Fruit fly (Drosophila melanogaster) whole organism, embryonic: Measurements from ENCODE around the gene Prp5.

Experiments
- Ada2b ChIP-seq: fragments of 200-800 bp; sonication (Bioruptor generic); IDR thresholded peaks from 2 replicates; pipeline ENCODE4 v1.3.6; 2022; ENCODE audit warnings: missing biosample characterization, missing genetic modification characterization
- Adf1 ChIP-seq: fragments of 200-800 bp; sonication (Bioruptor generic); IDR thresholded peaks from 2 replicates; pipeline ENCODE4 v1.3.6; 2022; ENCODE audit warnings: missing biosample characterization, missing genetic modification characterization
- CG11560 ChIP-seq: fragments of 200-800 bp; sonication (Bioruptor generic); IDR thresholded peaks from 3 replicates; pipeline ENCODE4 v1.3.6; 2022; ENCODE audit warnings: missing biosample characterization, missing genetic modification characterization
- CG12219 ChIP-seq: fragments of 200-800 bp; sonication (Bioruptor generic); optimal IDR thresholded peaks from 3 replicates; lab custom pipeline; 2018; ENCODE audit warnings: missing biosample characterization, mild to moderate bottlenecking, missing genetic modification characterization
- CG12659 ChIP-seq: fragments of 200-800 bp; sonication (Bioruptor generic); optimal IDR thresholded peaks from 3 replicates; lab custom pipeline; 2017; ENCODE audit warnings: mild to moderate bottlenecking, missing biosample characterization, missing genetic modification reagents, missing genetic modification characterization
- CG12769 ChIP-seq: fragments of 200-800 bp; sonication (Bioruptor generic); optimal IDR thresholded peaks from 2 replicates; lab custom pipeline; 2019; ENCODE audit warnings: missing biosample characterization, mild to moderate bottlenecking, missing genetic modification characterization, moderate library complexity
- CG13296 ChIP-seq: fragments of 200-800 bp; sonication (Bioruptor generic); optimal IDR thresholded peaks from 3 replicates; lab custom pipeline; 2018; ENCODE audit warnings: missing biosample characterization, mild to moderate bottlenecking, missing genetic modification characterization
- CG13624 ChIP-seq: fragments of 200-800 bp; sonication (Bioruptor generic); optimal IDR thresholded peaks from 2 replicates; lab custom pipeline; 2016; ENCODE audit warnings: missing biosample characterization, missing genetic modification characterization
- CG13894 ChIP-seq: fragments of 200-800 bp; sonication (Bioruptor generic); optimal IDR thresholded peaks from 3 replicates; lab custom pipeline; 2018; ENCODE audit warnings: missing biosample characterization, mild to moderate bottlenecking, missing genetic modification characterization, moderate library complexity
- CG14014 ChIP-seq: fragments of 200-800 bp; sonication (Bioruptor generic); IDR thresholded peaks from 2 replicates; pipeline ENCODE4 v1.3.6; 2022; ENCODE audit warnings: missing biosample characterization, missing genetic modification characterization
- CG14441 ChIP-seq: fragments of 200-800 bp; sonication (Bioruptor generic); IDR thresholded peaks from 2 replicates; pipeline ENCODE4 v1.3.6; 2022; ENCODE audit warnings: missing biosample characterization, missing genetic modification characterization
- CG15514 ChIP-seq: fragments of 200-800 bp; sonication (Bioruptor generic); optimal IDR thresholded peaks from 3 replicates; lab custom pipeline; 2017; ENCODE audit warnings: missing biosample characterization, missing genetic modification characterization, mild to moderate bottlenecking, moderate library complexity, missing genetic modification reagents
- CG17186 ChIP-seq: fragments of 200-800 bp; sonication (Bioruptor generic); optimal IDR thresholded peaks from 3 replicates; lab custom pipeline; 2017; ENCODE audit warnings: missing biosample characterization, missing genetic modification reagents, missing genetic modification characterization
- CG17612 ChIP-seq: fragments of 200-800 bp; sonication (Bioruptor generic); IDR thresholded peaks from 2 replicates; pipeline ENCODE4 v1.3.6; 2022; ENCODE audit warnings: missing biosample characterization, missing genetic modification characterization
- CG31441 ChIP-seq: fragments of 200-800 bp; sonication (Bioruptor generic); IDR thresholded peaks from 2 replicates; pipeline ENCODE4 v1.3.6; 2022; ENCODE audit warnings: missing biosample characterization, missing genetic modification characterization
- CG33557 ChIP-seq: fragments of 200-800 bp; sonication (Bioruptor generic); optimal IDR thresholded peaks from 2 replicates; lab custom pipeline; 2019; ENCODE audit warnings: missing biosample characterization, mild to moderate bottlenecking, missing genetic modification characterization, moderate library complexity
- CG34376 ChIP-seq: fragments of 200-800 bp; sonication (Bioruptor generic); optimal IDR thresholded peaks from 2 replicates; lab custom pipeline; 2018; ENCODE audit warnings: missing biosample characterization, mild to moderate bottlenecking, missing genetic modification characterization
- CG3838 ChIP-seq: fragments of 200-800 bp; sonication (Bioruptor generic); optimal IDR thresholded peaks from 3 replicates; lab custom pipeline; 2016; ENCODE audit warnings: missing biosample characterization, missing genetic modification characterization
- CG4360 ChIP-seq: fragments of 200-800 bp; sonication (Bioruptor generic); IDR thresholded peaks from 2 replicates; pipeline ENCODE4 v1.3.6; 2022; ENCODE audit warnings: missing biosample characterization, missing genetic modification characterization
- CG43689 ChIP-seq: fragments of 200-800 bp; sonication (Bioruptor generic); IDR thresholded peaks from 2 replicates; pipeline ENCODE4 v1.3.6; 2022; ENCODE audit warnings: missing biosample characterization, missing genetic modification characterization
- CG5180 ChIP-seq: fragments of 200-800 bp; sonication (Bioruptor generic); optimal IDR thresholded peaks from 3 replicates; lab custom pipeline; 2017; ENCODE audit warnings: missing biosample characterization, missing genetic modification characterization, mild to moderate bottlenecking, moderate library complexity, missing genetic modification reagents
- CG6175 ChIP-seq: fragments of 200-800 bp; sonication (Bioruptor generic); IDR thresholded peaks from 3 replicates; pipeline ENCODE4 v1.3.6; 2022; ENCODE audit warnings: missing biosample characterization, missing genetic modification characterization
- CHES-1-like ChIP-seq: fragments of 200-800 bp; sonication (Bioruptor generic); optimal IDR thresholded peaks from 2 replicates; lab custom pipeline; 2016; ENCODE audit warnings: missing biosample characterization, missing genetic modification characterization
- D19A ChIP-seq: fragments of 200-800 bp; optimal IDR thresholded peaks from 3 replicates; lab custom pipeline; 2019; ENCODE audit warnings: missing biosample characterization, mild to moderate bottlenecking, missing genetic modification characterization, moderate library complexity
- ERR ChIP-seq: fragments of 200-800 bp; sonication (Bioruptor generic); optimal IDR thresholded peaks from 2 replicates; lab custom pipeline; 2016; ENCODE audit warnings: missing biosample characterization, missing genetic modification characterization
- Hey ChIP-seq: fragments of 200-800 bp; sonication (Bioruptor generic); optimal IDR thresholded peaks from 3 replicates; lab custom pipeline; 2018; ENCODE audit warnings: missing biosample characterization, mild to moderate bottlenecking, missing genetic modification characterization
- Hmx ChIP-seq: fragments of 200-800 bp; sonication (Bioruptor generic); optimal IDR thresholded peaks from 2 replicates; lab custom pipeline; 2016; ENCODE audit warnings: missing biosample characterization, missing genetic modification characterization
- Med ChIP-seq: fragments of 200-800 bp; sonication (Bioruptor generic); peaks from one replicate; lab custom pipeline; 2016; ENCODE audit warnings: missing biosample characterization, missing genetic modification characterization, mild to moderate bottlenecking, inconsistent platforms, moderate library complexity
- Trl ChIP-seq, 3 experiments: fragments of >200 bp in 2 of 3; fragments of 200-800 bp in 1 of 3; sonication (Bioruptor generic) in 1 of 3; optimal IDR thresholded peaks; 2 replicates in 1 of 3; 3 replicates in 2 of 3; lab custom pipeline; 2016 to 2017; ENCODE audit warnings: missing biosample characterization in 1 of 3, missing genetic modification characterization in 1 of 3
- YL-1 ChIP-seq: fragments of 200-800 bp; sonication (Bioruptor generic); optimal IDR thresholded peaks from 3 replicates; lab custom pipeline; 2017; ENCODE audit warnings: missing biosample characterization, mild to moderate bottlenecking, missing genetic modification characterization
- abd-A ChIP-seq: fragments of 200-800 bp; sonication (Bioruptor generic); optimal IDR thresholded peaks from 3 replicates; lab custom pipeline; 2019; ENCODE audit warnings: missing biosample characterization, mild to moderate bottlenecking, missing genetic modification characterization, moderate library complexity
- dysf ChIP-seq: fragments of 200-800 bp; sonication (Bioruptor generic); IDR thresholded peaks from 3 replicates; pipeline ENCODE4 v1.3.6; 2022; ENCODE audit warnings: missing biosample characterization, missing genetic modification characterization
- exex ChIP-seq: fragments of 200-800 bp; sonication (Bioruptor generic); optimal IDR thresholded peaks from 4 replicates; lab custom pipeline; 2018; ENCODE audit warnings: missing biosample characterization, mild to moderate bottlenecking, missing genetic modification characterization, moderate library complexity
- gce ChIP-seq: fragments of 200-800 bp; sonication (Bioruptor generic); IDR thresholded peaks from 3 replicates; pipeline ENCODE4 v1.3.6; 2022; ENCODE audit warnings: missing biosample characterization, missing genetic modification characterization
- gem ChIP-seq: fragments of 200-800 bp; sonication (Bioruptor generic); optimal IDR thresholded peaks from 2 replicates; lab custom pipeline; 2019; ENCODE audit warnings: missing biosample characterization, mild to moderate bottlenecking, missing genetic modification characterization, moderate library complexity
- gfzf ChIP-seq: fragments of 200-800 bp; sonication (Bioruptor generic); optimal IDR thresholded peaks from 2 replicates; lab custom pipeline; 2016; ENCODE audit warnings: missing biosample characterization, mild to moderate bottlenecking, missing genetic modification characterization, moderate library complexity
- grn ChIP-seq: fragments of 200-800 bp; sonication (Bioruptor generic); optimal IDR thresholded peaks from 3 replicates; lab custom pipeline; 2017; ENCODE audit warnings: missing biosample characterization, missing genetic modification characterization
- gro ChIP-seq: fragments of 200-800 bp; sonication (Bioruptor generic); optimal IDR thresholded peaks from 2 replicates; lab custom pipeline; 2016; ENCODE audit warnings: missing biosample characterization, missing genetic modification characterization
- her ChIP-seq: fragments of 200-800 bp; sonication (Bioruptor generic); optimal IDR thresholded peaks from 2 replicates; lab custom pipeline; 2016; ENCODE audit warnings: missing biosample characterization, missing genetic modification characterization
- lab ChIP-seq: fragments of 200-800 bp; sonication (Bioruptor generic); optimal IDR thresholded peaks from 3 replicates; lab custom pipeline; 2017; ENCODE audit warnings: missing biosample characterization, missing genetic modification characterization, mild to moderate bottlenecking, moderate library complexity, missing genetic modification reagents
- mirr ChIP-seq: fragments of 200-800 bp; sonication (Bioruptor generic); optimal IDR thresholded peaks from 3 replicates; lab custom pipeline; 2018; ENCODE audit warnings: missing biosample characterization, mild to moderate bottlenecking, missing genetic modification characterization
- pan ChIP-seq, 4 experiments: fragments of >200 bp in 3 of 4; fragments of 200-800 bp in 1 of 4; sonication (Bioruptor generic) in 1 of 4; optimal IDR thresholded peaks in 3 of 4; IDR thresholded peaks in 1 of 4; 2 replicates each; pipeline versions ENCODE4 v1.3.6 to Lab custom; 2017 to 2022; ENCODE audit warnings: missing biosample characterization in 2 of 4, missing genetic modification characterization in 2 of 4, mixed read lengths in 1 of 4
- sens-2 ChIP-seq: fragments of 200-800 bp; sonication (Bioruptor generic); IDR thresholded peaks from 2 replicates; pipeline ENCODE4 v1.3.6; 2022; ENCODE audit warnings: missing biosample characterization, missing genetic modification characterization
- seq ChIP-seq: fragments of 200-800 bp; sonication (Bioruptor generic); IDR thresholded peaks from 2 replicates; pipeline ENCODE4 v1.3.6; 2022; ENCODE audit warnings: missing biosample characterization, missing genetic modification characterization
- sug ChIP-seq: fragments of 200-800 bp; optimal IDR thresholded peaks from 2 replicates; lab custom pipeline; 2019; ENCODE audit warnings: missing biosample characterization, mild to moderate bottlenecking, missing genetic modification characterization, moderate library complexity
- tup ChIP-seq: fragments of 200-800 bp; sonication (Bioruptor generic); optimal IDR thresholded peaks from 2 replicates; lab custom pipeline; 2016; ENCODE audit warnings: missing biosample characterization, mild to moderate bottlenecking, missing genetic modification characterization, moderate library complexity
- twi ChIP-seq: fragments of 200-800 bp; optimal IDR thresholded peaks from 2 replicates; lab custom pipeline; 2019; ENCODE audit warnings: missing biosample characterization, mild to moderate bottlenecking, missing genetic modification characterization, moderate library complexity

Gene Prp5

dm6 chrX:15305975-15306909, 38.7 kb upstream of the Prp5 start (continued):
- TF ChIP-seq CG12659 (GFP tag; lab: Kevin White, UChicago) (no peak), CG12219 (GFP tag; lab: Kevin White, UChicago) (no peak), CG31441 (0 out of 2 replicates have a peak, but pooled peaks have one; percentile 16), Ada2b (GFP tag; lab: Robert Waterston, UW) (no peak), gfzf (GFP tag; lab: Kevin White, UChicago) (peak; percentile 9), abd-A (peak; percentile 42), seq (GFP tag; lab: Robert Waterston, UW) (no peak), her (GFP tag; lab: Kevin White, UChicago) (no peak), CG17612 (no peak), CG13624 (GFP tag; lab: Kevin White, UChicago) (no peak), CG4360 (GFP tag; lab: Robert Waterston, UW) (peak; percentile 55), gro (peak; percentile 35), CG3838 (GFP tag; lab: Kevin White, UChicago) (no peak), gem (tag; lab: Kevin White, UChicago) (peak; percentile 12), D19A (tag; lab: Kevin White, UChicago) (no peak), mirr (GFP tag; lab: Kevin White, UChicago) (peak; percentile 24), dysf (GFP tag; lab: Robert Waterston, UW) (0 out of 3 replicates have a peak, but pooled peaks have one; percentile 23), YL-1 (GFP tag; lab: Kevin White, UChicago) (no peak), CG11560 (tag; lab: Robert Waterston, UW) (no peak), Trl (optimal IDR thresholded peaks at IDR 0.05; lab: Kevin White, UChicago) (peak; percentile 72 to 91), Trl (GFP tag; optimal IDR thresholded peaks at IDR 0.05; lab: Kevin White, UChicago) (no peak), CG14014 (GFP tag; lab: Robert Waterston, UW) (no peak), lab (GFP tag; lab: Kevin White, UChicago) (peak; percentile 25), ERR (GFP tag; lab: Kevin White, UChicago) (no peak), Hmx (GFP tag; lab: Kevin White, UChicago) (no peak), CG6175 (GFP tag; lab: Robert Waterston, UW) (no peak), CHES-1-like (GFP tag; lab: Kevin White, UChicago) (no peak), sens-2 (GFP tag; lab: Robert Waterston, UW) (no peak), CG43689 (GFP tag; lab: Robert Waterston, UW) (no peak)

dm6 chrX:15307485-15308138, 37.4 kb upstream of the Prp5 start:
- no peak for TF ChIP-seq CG5180 (GFP tag; lab: Kevin White, UChicago)
- peak; percentile 43 for TF ChIP-seq CG34376 (GFP tag; lab: Kevin White, UChicago)
- no peak for TF ChIP-seq CG14441 (GFP tag; lab: Robert Waterston, UW)
- no peak for TF ChIP-seq CG17186 (GFP tag; lab: Kevin White, UChicago)
- TF ChIP-seq exex (tag; lab: Kevin White, UChicago), result peak; percentile 69
- TF ChIP-seq CG13296, result peak; percentile 36
- TF ChIP-seq Adf1 (GFP tag; lab: Robert Waterston, UW), result peak; percentile 12; the same call in 1 of the 2 replicates
- TF ChIP-seq Hey (tag; lab: Kevin White, UChicago), result peak; percentile 10
- no peak for TF ChIP-seq tup (GFP tag; lab: Kevin White, UChicago)
- no peak for TF ChIP-seq pan (optimal IDR thresholded peaks at IDR 0.05; lab: Kevin White, UChicago)
- peak in 1 of 2 experiments; percentile 12 for TF ChIP-seq pan (GFP tag; optimal IDR thresholded peaks at IDR 0.05 in 1 of 2, IDR thresholded peaks at IDR 0.05 in 1 of 2)
- no peak for TF ChIP-seq CG15514
- TF ChIP-seq grn, result peak; percentile 55
- no peak for TF ChIP-seq CG33557
- peak; percentile 41; the same call in 1 of the 3 replicates for TF ChIP-seq gce (GFP tag; lab: Robert Waterston, UW)
- no peak for TF ChIP-seq twi (tag; lab: Kevin White, UChicago)
- peak; percentile 3 for TF ChIP-seq CG12769
- peak; percentile 98 for TF ChIP-seq sug
- peak; percentile 46 for TF ChIP-seq Med (GFP tag; lab: Kevin White, UChicago)
- TF ChIP-seq CG13894 (tag; lab: Kevin White, UChicago), result peak; percentile 15
